Fruit fly (Drosophila melanogaster) whole organism, embryonic: ENCODE data around the gene Ldh.

ENCODE experiments used
- Asciz ChIP-seq: fragments of 200-800 bp; sonication (Bioruptor generic); optimal IDR thresholded peaks from 2 replicates; lab custom pipeline; 2017; ENCODE audit warnings: missing biosample characterization, mild to moderate bottlenecking, missing genetic modification characterization, missing genetic modification reagents
- Awh ChIP-seq: fragments of 200-800 bp; sonication (Bioruptor generic); IDR thresholded peaks from 2 replicates; pipeline ENCODE4, ENCODE4 v1.3.6; 2022; ENCODE audit warnings: missing biosample characterization, missing genetic modification characterization
- B-H1 ChIP-seq: fragments of 200-800 bp; sonication (Bioruptor generic); IDR thresholded peaks from 3 replicates; pipeline ENCODE4 v1.3.6; 2022; ENCODE audit warnings: missing biosample characterization, missing genetic modification characterization
- Blimp-1 ChIP-seq: fragments of 200-800 bp; sonication (Bioruptor generic); optimal IDR thresholded peaks from 3 replicates; lab custom pipeline; 2018; ENCODE audit warnings: missing biosample characterization, missing genetic modification characterization, mild to moderate bottlenecking, moderate library complexity, missing genetic modification reagents
- CG10431 ChIP-seq: fragments of 200-800 bp; sonication (Bioruptor generic); optimal IDR thresholded peaks from 3 replicates; lab custom pipeline; 2018; ENCODE audit warnings: missing biosample characterization, mild to moderate bottlenecking, missing genetic modification characterization
- CG11247 ChIP-seq: fragments of 200-800 bp; sonication (Bioruptor generic); IDR thresholded peaks from 2 replicates; pipeline ENCODE4 v1.3.6; 2022; ENCODE audit warnings: missing biosample characterization, missing genetic modification characterization
- CG11695 ChIP-seq: fragments of 200-800 bp; sonication (Bioruptor generic); IDR thresholded peaks from 3 replicates; pipeline ENCODE4 v1.3.6; 2022; ENCODE audit warnings: missing biosample characterization, missing genetic modification characterization
- CG11723 ChIP-seq: fragments of 200-800 bp; sonication (Bioruptor generic); optimal IDR thresholded peaks from 2 replicates; lab custom pipeline; 2017; ENCODE audit warnings: missing biosample characterization, mild to moderate bottlenecking, missing genetic modification characterization
- CG12942 ChIP-seq: fragments of 200-800 bp; sonication (Bioruptor generic); optimal IDR thresholded peaks from 3 replicates; lab custom pipeline; 2016; ENCODE audit warnings: missing biosample characterization, missing genetic modification characterization
- CG13296 ChIP-seq: fragments of 200-800 bp; sonication (Bioruptor generic); optimal IDR thresholded peaks from 3 replicates; lab custom pipeline; 2018; ENCODE audit warnings: missing biosample characterization, mild to moderate bottlenecking, missing genetic modification characterization
- CG16815 ChIP-seq: fragments of 200-800 bp; sonication (Bioruptor generic); optimal IDR thresholded peaks from 3 replicates; lab custom pipeline; 2017; ENCODE audit warnings: missing biosample characterization, mild to moderate bottlenecking, missing genetic modification characterization
- CG17385 ChIP-seq: fragments of 200-800 bp; sonication (Bioruptor generic); optimal IDR thresholded peaks from 3 replicates; lab custom pipeline; 2018; ENCODE audit warnings: missing biosample characterization, mild to moderate bottlenecking, missing genetic modification characterization
- CG17829 ChIP-seq: fragments of 200-800 bp; optimal IDR thresholded peaks from 2 replicates; lab custom pipeline; 2019; ENCODE audit warnings: missing biosample characterization, mild to moderate bottlenecking, missing genetic modification characterization, moderate library complexity
- CG17912 ChIP-seq: fragments of 200-800 bp; sonication (Bioruptor generic); optimal IDR thresholded peaks from 2 replicates; lab custom pipeline; 2018; ENCODE audit warnings: missing biosample characterization, mild to moderate bottlenecking, missing genetic modification characterization
- CG3281 ChIP-seq: fragments of 200-800 bp; sonication (Bioruptor generic); optimal IDR thresholded peaks from 3 replicates; lab custom pipeline; 2017; ENCODE audit warnings: missing biosample characterization, mild to moderate bottlenecking, missing genetic modification characterization
- CG3838 ChIP-seq: fragments of 200-800 bp; sonication (Bioruptor generic); optimal IDR thresholded peaks from 3 replicates; lab custom pipeline; 2016; ENCODE audit warnings: missing biosample characterization, missing genetic modification characterization
- CG7271 ChIP-seq: fragments of 200-800 bp; sonication (Bioruptor generic); optimal IDR thresholded peaks from 2 replicates; lab custom pipeline; 2018; ENCODE audit warnings: missing biosample characterization, mild to moderate bottlenecking, missing genetic modification characterization, moderate library complexity
- CG8281 ChIP-seq: fragments of 200-800 bp; sonication (Bioruptor generic); optimal IDR thresholded peaks from 2 replicates; lab custom pipeline; 2018; ENCODE audit warnings: missing biosample characterization, mild to moderate bottlenecking, missing genetic modification characterization, moderate library complexity
- CG9437 ChIP-seq: fragments of 200-800 bp; sonication (Bioruptor generic); optimal IDR thresholded peaks from 2 replicates; lab custom pipeline; 2018; ENCODE audit warnings: missing biosample characterization, mild to moderate bottlenecking, missing genetic modification characterization
- CkIIα-i1 ChIP-seq: fragments of 200-800 bp; sonication (Bioruptor generic); IDR thresholded peaks from 2 replicates; pipeline ENCODE4 v1.3.6; 2022; ENCODE audit warnings: missing biosample characterization, missing genetic modification characterization
- Dfd ChIP-seq, 2 experiments: fragments of >200 bp; optimal IDR thresholded peaks; 2 replicates each; lab custom pipeline; 2017; ENCODE audit warnings: missing biosample characterization in 2 of 2, missing genetic modification characterization in 2 of 2
- Dref ChIP-seq: fragments of 200-800 bp; sonication (Bioruptor generic); IDR thresholded peaks from 2 replicates; pipeline ENCODE4 v1.3.6; 2022; ENCODE audit warnings: missing biosample characterization, missing genetic modification characterization
- Elba2 ChIP-seq: fragments of 200-800 bp; sonication (Bioruptor generic); optimal IDR thresholded peaks from 3 replicates; lab custom pipeline; 2016; ENCODE audit warnings: missing biosample characterization, missing genetic modification characterization
- Gsc ChIP-seq: fragments of 200-800 bp; sonication (Bioruptor generic); IDR thresholded peaks from 2 replicates; pipeline ENCODE4 v1.3.6; 2022; ENCODE audit warnings: missing biosample characterization, missing genetic modification characterization
- Gug ChIP-seq: fragments of 200-800 bp; sonication (Bioruptor generic); IDR thresholded peaks from 4 replicates; pipeline ENCODE4 v1.3.6; 2022; ENCODE audit warnings: missing biosample characterization, missing genetic modification characterization
- H2.0 ChIP-seq: fragments of 200-800 bp; sonication (Bioruptor generic); IDR thresholded peaks from 2 replicates; pipeline ENCODE4 v1.3.6; 2022; ENCODE audit warnings: missing biosample characterization, missing genetic modification characterization
- NFAT ChIP-seq: fragments of 200-800 bp; sonication (Bioruptor generic); IDR thresholded peaks from 2 replicates; pipeline ENCODE4 v1.3.6; 2022; ENCODE audit warnings: missing biosample characterization, missing genetic modification characterization
- Oaz ChIP-seq: fragments of 200-800 bp; sonication (Bioruptor generic); IDR thresholded peaks from 2 replicates; pipeline ENCODE4 v1.3.6; 2022; ENCODE audit warnings: missing biosample characterization, missing genetic modification characterization
- Opbp ChIP-seq: fragments of 200-800 bp; sonication (Bioruptor generic); IDR thresholded peaks from 3 replicates; pipeline ENCODE4 v1.3.6; 2022; ENCODE audit warnings: missing biosample characterization, missing genetic modification characterization; ENCODE audit not compliant: partially characterized antibody
- Sox102F ChIP-seq: fragments of 200-800 bp; sonication (Bioruptor generic); optimal IDR thresholded peaks from 2 replicates; lab custom pipeline; 2018; ENCODE audit warnings: missing biosample characterization, mild to moderate bottlenecking, missing genetic modification characterization, moderate library complexity
- Spps ChIP-seq: fragments of 200-800 bp; sonication (Bioruptor generic); optimal IDR thresholded peaks from 2 replicates; lab custom pipeline; 2018; ENCODE audit warnings: missing biosample characterization, mild to moderate bottlenecking, missing genetic modification characterization
- TFAM ChIP-seq: fragments of 200-800 bp; sonication (Bioruptor generic); optimal IDR thresholded peaks from 2 replicates; lab custom pipeline; 2017; ENCODE audit warnings: missing biosample characterization, missing genetic modification characterization, inconsistent platforms
- bcd ChIP-seq: fragments of 200-800 bp; sonication (Bioruptor generic); optimal IDR thresholded peaks from 2 replicates; lab custom pipeline; 2017; ENCODE audit warnings: missing biosample characterization, mild to moderate bottlenecking, missing genetic modification characterization
- bowl ChIP-seq: fragments of 200-800 bp; sonication (Bioruptor generic); IDR thresholded peaks from 2 replicates; pipeline ENCODE4 v1.3.6; 2022; ENCODE audit warnings: missing biosample characterization, missing genetic modification characterization
- btn ChIP-seq: fragments of 200-800 bp; sonication (Bioruptor generic); optimal IDR thresholded peaks from 2 replicates; lab custom pipeline; 2016; ENCODE audit warnings: missing biosample characterization, missing genetic modification characterization
- cato ChIP-seq: fragments of 200-800 bp; sonication (Bioruptor generic); optimal IDR thresholded peaks from 2 replicates; lab custom pipeline; 2016; ENCODE audit warnings: missing biosample characterization, missing genetic modification characterization, borderline replicate concordance
- ci ChIP-seq: fragments of 200-800 bp; sonication (Bioruptor generic); IDR thresholded peaks from 3 replicates; pipeline ENCODE4 v1.3.6; 2022; ENCODE audit warnings: missing biosample characterization, missing genetic modification characterization
- dimm ChIP-seq: fragments of 200-800 bp; sonication (Bioruptor generic); IDR thresholded peaks from 2 replicates; pipeline ENCODE4 v1.3.6; 2022; ENCODE audit warnings: missing biosample characterization, missing genetic modification characterization
- fru ChIP-seq: fragments of >200 bp; optimal IDR thresholded peaks from 2 replicates; lab custom pipeline; 2017
- gem ChIP-seq: fragments of 200-800 bp; sonication (Bioruptor generic); optimal IDR thresholded peaks from 2 replicates; lab custom pipeline; 2019; ENCODE audit warnings: missing biosample characterization, mild to moderate bottlenecking, missing genetic modification characterization, moderate library complexity
- grau ChIP-seq: fragments of 200-800 bp; optimal IDR thresholded peaks from 3 replicates; lab custom pipeline; 2019; ENCODE audit warnings: missing biosample characterization, mild to moderate bottlenecking, missing genetic modification characterization, moderate library complexity
- hth ChIP-seq: fragments of >200 bp; optimal IDR thresholded peaks from 2 replicates; lab custom pipeline; 2017; ENCODE audit warnings: inconsistent platforms
- lab ChIP-seq: fragments of 200-800 bp; sonication (Bioruptor generic); optimal IDR thresholded peaks from 3 replicates; lab custom pipeline; 2017; ENCODE audit warnings: missing biosample characterization, missing genetic modification characterization, mild to moderate bottlenecking, moderate library complexity, missing genetic modification reagents
- onecut ChIP-seq: fragments of 200-800 bp; sonication (Bioruptor generic); IDR thresholded peaks from 2 replicates; pipeline ENCODE4 v1.3.6; 2022; ENCODE audit warnings: missing biosample characterization, missing genetic modification characterization
- pan ChIP-seq, 4 experiments: fragments of >200 bp in 3 of 4; fragments of 200-800 bp in 1 of 4; sonication (Bioruptor generic) in 1 of 4; optimal IDR thresholded peaks in 3 of 4; IDR thresholded peaks in 1 of 4; 2 replicates each; pipeline versions ENCODE4 v1.3.6 to Lab custom; 2017 to 2022; ENCODE audit warnings: missing biosample characterization in 2 of 4, missing genetic modification characterization in 2 of 4, mixed read lengths in 1 of 4
- repo ChIP-seq: fragments of 200-800 bp; sonication (Bioruptor generic); optimal IDR thresholded peaks from 2 replicates; lab custom pipeline; 2016; ENCODE audit warnings: missing biosample characterization, missing genetic modification characterization
- trem ChIP-seq: fragments of 200-800 bp; optimal IDR thresholded peaks from 3 replicates; lab custom pipeline; 2019; ENCODE audit warnings: missing biosample characterization, mild to moderate bottlenecking, missing genetic modification characterization, moderate library complexity
- unc-4 ChIP-seq: fragments of 200-800 bp; sonication (Bioruptor generic); IDR thresholded peaks from 2 replicates; pipeline ENCODE4 v1.3.6; 2022; ENCODE audit warnings: missing biosample characterization, missing genetic modification characterization; ENCODE audit not compliant: partially characterized antibody
- wdn ChIP-seq: fragments of 200-800 bp; sonication (Bioruptor generic); IDR thresholded peaks from 2 replicates; pipeline ENCODE4 v1.3.6; 2022; ENCODE audit warnings: missing biosample characterization, missing genetic modification characterization

The Ldh gene

dm6 chr3L:6262644-6263404 lies at the start of gene Ldh (continued):
- TF ChIP-seq Dref (no peak), trem (tag; lab: Kevin White, UChicago) (peak; percentile 95), CG10431 (peak; percentile 90), CG11723 (peak; percentile 92), Sox102F (GFP tag; lab: Kevin White, UChicago) (peak; percentile 97), CG7271 (tag; lab: Kevin White, UChicago) (peak; percentile 91), Oaz (peak; percentile 81), CG9437 (GFP tag; lab: Kevin White, UChicago) (peak; percentile 93), Gsc (peak; percentile 68), NFAT (GFP tag; lab: Robert Waterston, UW) (peak; percentile 68; the same call in 1 of the 2 replicates), repo (GFP tag; lab: Kevin White, UChicago) (peak; percentile 56), TFAM (GFP tag; lab: Kevin White, UChicago) (peak; percentile 72), cato (peak; percentile 88), CG11695 (GFP tag; lab: Robert Waterston, UW) (peak; percentile 95), Asciz (GFP tag; lab: Kevin White, UChicago) (peak; percentile 93), Dfd (GFP tag; optimal IDR thresholded peaks at IDR 0.05; lab: Kevin White, UChicago) (no peak), dimm (peak; percentile 76), ci (GFP tag; lab: Robert Waterston, UW) (peak; percentile 89), CG8281 (tag; lab: Kevin White, UChicago) (peak; percentile 89), CG12942 (peak; percentile 91), Blimp-1 (GFP tag; lab: Kevin White, UChicago) (peak; percentile 93), Opbp (GFP tag; lab: Robert Waterston, UW) (no peak), CG3281 (GFP tag; lab: Kevin White, UChicago) (peak; percentile 93), lab (GFP tag; lab: Kevin White, UChicago) (peak; percentile 96), CG17829 (tag; lab: Kevin White, UChicago) (peak; percentile 98), CG16815 (peak; percentile 94), gem (tag; lab: Kevin White, UChicago) (peak; percentile 98), bcd (GFP tag; lab: Kevin White, UChicago) (peak; percentile 95), onecut (GFP tag; lab: Robert Waterston, UW) (peak; percentile 82), grau (peak; percentile 97), CG17385 (peak; percentile 93), pan (optimal IDR thresholded peaks at IDR 0.05; lab: Kevin White, UChicago) (no peak), pan (GFP tag; optimal IDR thresholded peaks at IDR 0.05 in 1 of 2, IDR thresholded peaks at IDR 0.05 in 1 of 2) (peak in 1 of 2 experiments; percentile 92), unc-4 (GFP tag; lab: Robert Waterston, UW) (no peak), bowl (GFP tag; lab: Robert Waterston, UW) (peak; percentile 39; the same call in 1 of the 2 replicates), CG3838 (GFP tag; lab: Kevin White, UChicago) (peak; percentile 82), CG17912 (peak; percentile 71), Elba2 (GFP tag; lab: Kevin White, UChicago) (peak; percentile 80), B-H1 (GFP tag; lab: Robert Waterston, UW) (peak; percentile 86), btn (GFP tag; lab: Kevin White, UChicago) (no peak), Awh (GFP tag; lab: Robert Waterston, UW) (peak; percentile 83), hth (no peak), Gug (peak; percentile 69), CkIIα-i1 (GFP tag; lab: Robert Waterston, UW) (no peak), wdn (GFP tag; lab: Robert Waterston, UW) (peak; percentile 87), CG13296 (GFP tag; lab: Kevin White, UChicago) (peak; percentile 95), Spps (tag; lab: Kevin White, UChicago) (peak; percentile 93), fru (lab: Kevin White, UChicago) (no peak), H2.0 (GFP tag; lab: Robert Waterston, UW) (peak; percentile 90), CG11247 (GFP tag; lab: Robert Waterston, UW) (peak; percentile 83)
